Worm (Caenorhabditis elegans) whole organism, L4/young adult: ENCODE results near the gene swt-3.

Experiments used
- W03F9.2 ChIP-seq: fragments of 150-350 bp; optimal IDR thresholded peaks from 2 replicates; lab custom pipeline; 2014; ENCODE audit warnings: missing biosample characterization, missing genetic modification characterization
- him-1 ChIP-seq: sonication (generic microtip); optimal IDR thresholded peaks from 2 replicates; lab custom pipeline; 2016; ENCODE audit warnings: missing genotype, missing genetic modification reagents, missing genetic modification characterization, missing compliant biosample characterization

DNA sequence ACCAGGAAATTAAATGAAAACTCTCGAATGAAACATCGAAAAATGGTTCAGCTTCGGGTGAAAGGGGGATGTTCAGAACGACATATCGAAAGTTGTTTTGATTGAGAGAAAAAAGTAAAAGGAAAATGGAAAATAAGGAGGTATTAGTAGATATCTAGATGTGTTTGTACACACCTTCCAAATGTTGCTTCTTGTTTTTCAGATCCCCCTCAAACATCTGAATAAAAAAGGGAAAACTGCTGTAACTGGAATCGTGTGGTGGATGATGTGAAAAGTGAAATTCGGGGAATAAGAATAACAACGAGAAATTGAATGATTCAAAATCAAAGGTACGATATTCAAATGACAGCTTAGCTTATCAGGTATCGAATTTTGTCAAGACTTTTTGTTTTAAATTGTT is 47.6 kb upstream of the swt-3 start, which contains the start of gene npax-3:
- no peak for TF ChIP-seq W03F9.2 (tag; lab: Kevin White, UChicago)
- no peak for TF ChIP-seq him-1 (tag; lab: Kevin White, UChicago)
